Fruit fly (Drosophila melanogaster): ENCODE results near the gene snf.

Gene snf

dm6 chrX:5358813-5359212, 49.8 kb downstream of the snf start (continued):
- TF ChIP-seq vvl (GFP tag; IDR thresholded peaks at IDR 0.05), result no peak
- no peak for TF ChIP-seq toy (GFP tag; IDR thresholded peaks at IDR 0.05)
- no peak for TF ChIP-seq Fer3 (tag; optimal IDR thresholded peaks at IDR 0.05)
- TF ChIP-seq CG10979 (tag; optimal IDR thresholded peaks at IDR 0.05), result peak; percentile 69
- peak in 1 of 2 experiments; percentile 24 for TF ChIP-seq Hr51 (GFP tag; optimal IDR thresholded peaks at IDR 0.05)
- TF ChIP-seq Mrtf (GFP tag; IDR thresholded peaks at IDR 0.05), result no peak
- no peak for TF ChIP-seq CG3065 (GFP tag; optimal IDR thresholded peaks at IDR 0.05)
- TF ChIP-seq CG9727 (GFP tag; optimal IDR thresholded peaks at IDR 0.05), result peak; percentile 59
- no peak for TF ChIP-seq CG13424 (tag; optimal IDR thresholded peaks at IDR 0.05)
- TF ChIP-seq CG13123 (GFP tag; optimal IDR thresholded peaks at IDR 0.05), result no peak
- TF ChIP-seq slou (GFP tag; optimal IDR thresholded peaks at IDR 0.05), result no peak
- TF ChIP-seq CG8359 (GFP tag; optimal IDR thresholded peaks at IDR 0.05; ENCODE audit: borderline replicate concordance), result no peak
- TF ChIP-seq Meics (GFP tag; optimal IDR thresholded peaks at IDR 0.05), result peak; percentile 38
- no peak for TF ChIP-seq CG42726 (GFP tag; IDR thresholded peaks at IDR 0.05; ENCODE audit: partially characterized antibody)
- TF ChIP-seq CG6175 (GFP tag; IDR thresholded peaks at IDR 0.05), result no peak
- no peak for TF ChIP-seq HLH3B (GFP tag; IDR thresholded peaks at IDR 0.05)
- TF ChIP-seq CG2678 (tag; optimal IDR thresholded peaks at IDR 0.05), result peak; percentile 24
- TF ChIP-seq CG4730 (GFP tag; IDR thresholded peaks at IDR 0.05), result no peak
- TF ChIP-seq CG17328 (GFP tag; IDR thresholded peaks at IDR 0.05), result no peak
- peak; percentile 14 for TF ChIP-seq CG4424 (GFP tag; optimal IDR thresholded peaks at IDR 0.05)
- no peak for TF ChIP-seq CG4854 (GFP tag; optimal IDR thresholded peaks at IDR 0.05)
- TF ChIP-seq gem (tag; optimal IDR thresholded peaks at IDR 0.05), result peak; percentile 40
- no peak for TF ChIP-seq Nf-YA (GFP tag; IDR thresholded peaks at IDR 0.05)
- TF ChIP-seq Sox102F (GFP tag; optimal IDR thresholded peaks at IDR 0.05), result no peak
- no peak for TF ChIP-seq unpg (GFP tag; optimal IDR thresholded peaks at IDR 0.05)
- no peak for TF ChIP-seq Nf-YB (GFP tag; optimal IDR thresholded peaks at IDR 0.05)
- no peak for TF ChIP-seq CG3281 (GFP tag; optimal IDR thresholded peaks at IDR 0.05)
- TF ChIP-seq trem (tag; optimal IDR thresholded peaks at IDR 0.05), result no peak
- peak; percentile 32 for TF ChIP-seq CG13775 (GFP tag; optimal IDR thresholded peaks at IDR 0.05)
- TF ChIP-seq knrl (GFP tag; IDR thresholded peaks at IDR 0.05; ENCODE audit: partially characterized antibody), result no peak
- no peak for TF ChIP-seq ci (GFP tag; IDR thresholded peaks at IDR 0.05)
- no peak for TF ChIP-seq CG3407 (GFP tag; optimal IDR thresholded peaks at IDR 0.05)
- no peak for TF ChIP-seq row (GFP tag; IDR thresholded peaks at IDR 0.05)
- no peak for TF ChIP-seq CG17912 (GFP tag; optimal IDR thresholded peaks at IDR 0.05)
- TF ChIP-seq aop (GFP tag; IDR thresholded peaks at IDR 0.05), result no peak
- TF ChIP-seq CG12659 (GFP tag; optimal IDR thresholded peaks at IDR 0.05), result no peak
- no peak for TF ChIP-seq yki (optimal IDR thresholded peaks at IDR 0.05)
- TF ChIP-seq CG8388 (GFP tag; optimal IDR thresholded peaks at IDR 0.05), result no peak
- TF ChIP-seq CG2199 (GFP tag; IDR thresholded peaks at IDR 0.05), result no peak
- no peak for TF ChIP-seq Dip3 (GFP tag; optimal IDR thresholded peaks at IDR 0.05)
- TF ChIP-seq ranshi (GFP tag; IDR thresholded peaks at IDR 0.05), result no peak
- TF ChIP-seq CG16813 (GFP tag; IDR thresholded peaks at IDR 0.05; ENCODE audit: partially characterized antibody), result no peak
- TF ChIP-seq Rx (GFP tag; IDR thresholded peaks at IDR 0.05), result no peak
- no peak for TF ChIP-seq Fer2 (tag; optimal IDR thresholded peaks at IDR 0.05)
- TF ChIP-seq Med (GFP tag), result peak; percentile 19
- TF ChIP-seq Doc3 (GFP tag; IDR thresholded peaks at IDR 0.05; ENCODE audit: partially characterized antibody), result no peak
- TF ChIP-seq CG18476 (GFP tag; optimal IDR thresholded peaks at IDR 0.05), result no peak
- TF ChIP-seq cas (GFP tag; IDR thresholded peaks at IDR 0.05), result no peak
- TF ChIP-seq CG17802 (tag; optimal IDR thresholded peaks at IDR 0.05), result no peak
- no peak for TF ChIP-seq Scr (GFP tag; IDR thresholded peaks at IDR 0.05; ENCODE audit: partially characterized antibody)
- no peak for TF ChIP-seq Taf1 (GFP tag; IDR thresholded peaks at IDR 0.05)
- TF ChIP-seq CG12071 (GFP tag; optimal IDR thresholded peaks at IDR 0.05), result no peak

Data from whole organism, embryonic.